Fruit fly (Drosophila melanogaster): ENCODE measurements around the gene Sgs4.

Sgs4 gene

DNA sequence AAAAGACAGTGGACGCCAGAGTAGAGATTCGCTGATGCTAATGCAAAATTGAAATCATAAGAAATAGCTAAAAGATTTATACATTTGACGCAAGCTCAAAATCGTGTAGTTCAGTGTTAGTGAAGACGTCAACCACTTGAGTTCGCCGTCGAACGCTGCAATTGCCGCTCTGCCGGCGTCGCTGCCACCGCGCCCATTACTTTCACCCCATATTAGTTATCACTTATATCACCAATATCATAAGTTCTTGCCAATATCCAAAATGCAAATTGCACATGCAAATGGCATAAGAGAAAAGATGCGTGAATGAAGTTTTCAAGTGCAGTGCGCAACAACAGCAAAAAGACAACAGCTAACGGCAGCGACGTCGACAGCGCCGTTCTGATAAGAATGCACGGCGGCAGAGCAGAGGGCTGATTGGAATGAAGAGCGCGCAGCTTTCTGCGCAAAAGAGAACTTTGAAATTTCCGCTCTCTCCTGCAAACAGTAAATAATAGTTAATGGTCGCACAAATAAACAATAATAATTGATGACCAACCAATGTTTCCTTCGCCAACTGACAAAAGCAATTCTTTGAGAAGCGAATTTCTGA lies 38.5 kb downstream of the Sgs4 start:
- TF ChIP-seq Trl (optimal IDR thresholded peaks at IDR 0.05) (peak; percentile 47 to 54), Trl (GFP tag; optimal IDR thresholded peaks at IDR 0.05) (no peak), GATAe (GFP tag; conservative IDR thresholded peaks at IDR 0.05) (no peak), CG1792 (GFP tag; optimal IDR thresholded peaks at IDR 0.05) (no peak), insv (GFP tag; optimal IDR thresholded peaks at IDR 0.05) (peak in 1 of 2 experiments; percentile 52), Adf1 (GFP tag; IDR thresholded peaks at IDR 0.05) (peak; percentile 92), CG14050 (GFP tag; IDR thresholded peaks at IDR 0.05) (no peak), Med (GFP tag) (peak; percentile 23), CG10959 (GFP tag; IDR thresholded peaks at IDR 0.05) (no peak)

dm6 chrX:3288909-3289706 lies 39.2 kb downstream of the Sgs4 start:
- no peak for TF ChIP-seq tx (GFP tag; optimal IDR thresholded peaks at IDR 0.05)
- 0 out of 2 replicates have a peak, but pooled peaks have one; percentile 11 for TF ChIP-seq CG14014 (GFP tag; IDR thresholded peaks at IDR 0.05)
- TF ChIP-seq CG11723 (GFP tag; optimal IDR thresholded peaks at IDR 0.05), result no peak
- no peak for TF ChIP-seq gcm2 (GFP tag; optimal IDR thresholded peaks at IDR 0.05)
- 0 out of 3 replicates have a peak, but pooled peaks have one; percentile 6 for TF ChIP-seq H15 (GFP tag; IDR thresholded peaks at IDR 0.05)
- TF ChIP-seq CTCF (GFP tag; optimal IDR thresholded peaks at IDR 0.05), result no peak
- TF ChIP-seq CG9727 (GFP tag; optimal IDR thresholded peaks at IDR 0.05), result no peak
- TF ChIP-seq dati (GFP tag; IDR thresholded peaks at IDR 0.05), result no peak
- peak; percentile 7 for TF ChIP-seq Max (GFP tag; optimal IDR thresholded peaks at IDR 0.05)
- TF ChIP-seq slp2 (GFP tag; optimal IDR thresholded peaks at IDR 0.05), result no peak
- TF ChIP-seq H2.0 (GFP tag; IDR thresholded peaks at IDR 0.05), result 0 out of 2 replicates have a peak, but pooled peaks have one; percentile 25
- peak; percentile 27; the same call in 1 of the 2 replicates for TF ChIP-seq CG32772 (GFP tag; IDR thresholded peaks at IDR 0.05)
- TF ChIP-seq Aef1 (GFP tag; IDR thresholded peaks at IDR 0.05), result peak; percentile 53; the same call in 2 of the 3 replicates
- TF ChIP-seq org-1 (GFP tag; optimal IDR thresholded peaks at IDR 0.05), result peak; percentile 39
- no peak for TF ChIP-seq CG15514 (GFP tag; optimal IDR thresholded peaks at IDR 0.05)
- TF ChIP-seq gcm (GFP tag; optimal IDR thresholded peaks at IDR 0.05), result no peak
- peak; percentile 53 for TF ChIP-seq slbo (GFP tag; IDR thresholded peaks at IDR 0.05)
- TF ChIP-seq CG13894 (tag; optimal IDR thresholded peaks at IDR 0.05), result no peak
- 0 out of 3 replicates have a peak, but pooled peaks have one; percentile 46 for TF ChIP-seq CG3726 (GFP tag; IDR thresholded peaks at IDR 0.05)
- TF ChIP-seq ap (GFP tag; IDR thresholded peaks at IDR 0.05), result no peak
- peak; percentile 41 for TF ChIP-seq CG12391 (tag; optimal IDR thresholded peaks at IDR 0.05)
- TF ChIP-seq Dfd (GFP tag; optimal IDR thresholded peaks at IDR 0.05), result peak in 1 of 2 experiments; percentile 71
- 0 out of 2 replicates have a peak, but pooled peaks have one; percentile 28 for TF ChIP-seq ttk (GFP tag; IDR thresholded peaks at IDR 0.05)
- TF ChIP-seq zf30C (GFP tag; optimal IDR thresholded peaks at IDR 0.05), result peak; percentile 68
- TF ChIP-seq dmrt11E (tag; optimal IDR thresholded peaks at IDR 0.05), result no peak
- no peak for TF ChIP-seq mam (GFP tag; optimal IDR thresholded peaks at IDR 0.05)
- TF ChIP-seq gem (tag; optimal IDR thresholded peaks at IDR 0.05), result peak; percentile 67
- no peak for TF ChIP-seq CG11696 (GFP tag; IDR thresholded peaks at IDR 0.05)
- peak; percentile 5 for TF ChIP-seq CG8944 (GFP tag; optimal IDR thresholded peaks at IDR 0.05)
- peak; percentile 3 for TF ChIP-seq Nf-YB (GFP tag; optimal IDR thresholded peaks at IDR 0.05)
- TF ChIP-seq Dip3 (GFP tag; optimal IDR thresholded peaks at IDR 0.05), result no peak
- peak; percentile 56 for TF ChIP-seq nmo (GFP tag; optimal IDR thresholded peaks at IDR 0.05)
- TF ChIP-seq CG1603 (tag; optimal IDR thresholded peaks at IDR 0.05), result peak; percentile 26
- TF ChIP-seq sug (tag; optimal IDR thresholded peaks at IDR 0.05), result peak; percentile 4
- no peak for TF ChIP-seq CHES-1-like (GFP tag; optimal IDR thresholded peaks at IDR 0.05)
- peak; percentile 22 for TF ChIP-seq slou (GFP tag; optimal IDR thresholded peaks at IDR 0.05)
- TF ChIP-seq sima (GFP tag; optimal IDR thresholded peaks at IDR 0.05), result no peak
- no peak for TF ChIP-seq da (GFP tag; optimal IDR thresholded peaks at IDR 0.05)
- TF ChIP-seq ab (GFP tag; optimal IDR thresholded peaks at IDR 0.05), result no peak
- TF ChIP-seq stwl (tag; optimal IDR thresholded peaks at IDR 0.05), result peak; percentile 7

Measured in whole organism, embryonic.